Worm (Caenorhabditis elegans) whole organism, young adult: ENCODE measurements around the gene C01B9.4.

Source experiments
- F52B5.7 ChIP-seq: sonication (generic microtip); optimal IDR thresholded peaks from 2 replicates; lab custom pipeline; 2016; ENCODE audit warnings: mild to moderate bottlenecking, missing genetic modification characterization, missing compliant biosample characterization
- Y67H2A.10 ChIP-seq: fragments of 200-800 bp; sonication (Bioruptor generic); conservative IDR thresholded peaks from 2 replicates; pipeline ENCODE4 v1.3.6; 2022; ENCODE audit warnings: missing genetic modification reagents, missing genetic modification characterization, missing compliant biosample characterization
- atf-7 ChIP-seq: sonication (generic microtip); optimal IDR thresholded peaks from 2 replicates; lab custom pipeline; 2017; ENCODE audit warnings: mild to moderate bottlenecking, missing genetic modification characterization, missing compliant biosample characterization
- ceh-27 ChIP-seq: fragments of 200-800 bp; sonication (Bioruptor generic); optimal IDR thresholded peaks from 2 replicates; lab custom pipeline; 2018; ENCODE audit warnings: mild to moderate bottlenecking, missing genetic modification characterization, moderate library complexity, missing compliant biosample characterization
- ceh-91 ChIP-seq: fragments of 200-800 bp; sonication (Bioruptor generic); IDR thresholded peaks from 2 replicates; pipeline ENCODE4 v1.3.6; 2022; ENCODE audit warnings: missing genetic modification reagents, missing genetic modification characterization, missing compliant biosample characterization
- lin-35 ChIP-seq, 3 experiments: fragments of 150-350 bp in 2 of 3; sonication (generic microtip) in 1 of 3; optimal IDR thresholded peaks; 2 replicates each; lab custom pipeline; 2014 to 2018; ENCODE audit warnings: missing biosample characterization in 3 of 3, missing genetic modification characterization in 3 of 3, missing genetic modification reagents in 3 of 3
- lin-54 ChIP-seq: fragments of 200-800 bp; sonication (Bioruptor generic); optimal IDR thresholded peaks from 2 replicates; lab custom pipeline; 2018; ENCODE audit warnings: mild to moderate bottlenecking, missing genetic modification characterization, missing compliant biosample characterization
- pbrm-1 ChIP-seq: fragments of 200-800 bp; sonication (Bioruptor generic); IDR thresholded peaks from 2 replicates; pipeline ENCODE4 v1.3.6; 2022; ENCODE audit warnings: missing genetic modification reagents, missing genetic modification characterization, missing compliant biosample characterization
- pha-4 ChIP-seq: fragments of 150-350 bp; sonication (generic microtip); optimal IDR thresholded peaks from 2 replicates; lab custom pipeline; 2014; ENCODE audit warnings: missing biosample characterization, missing genetic modification reagents, missing genetic modification characterization
- repo-1 ChIP-seq: sonication (generic microtip); optimal IDR thresholded peaks from 2 replicates; lab custom pipeline; 2017; ENCODE audit warnings: mild to moderate bottlenecking, missing genetic modification characterization, missing compliant biosample characterization
- unc-62 ChIP-seq: fragments of 150-350 bp; optimal IDR thresholded peaks from 2 replicates; lab custom pipeline; 2014; ENCODE audit warnings: missing biosample characterization, missing genetic modification reagents, missing genetic modification characterization
- ztf-18 ChIP-seq: sonication (generic microtip); optimal IDR thresholded peaks from 2 replicates; lab custom pipeline; 2016; ENCODE audit warnings: missing genotype, mild to moderate bottlenecking, missing genetic modification characterization, missing compliant biosample characterization
- ztf-22 ChIP-seq: fragments of 200-800 bp; sonication (Bioruptor generic); optimal IDR thresholded peaks from 2 replicates; lab custom pipeline; 2018; ENCODE audit warnings: mild to moderate bottlenecking, missing genetic modification characterization, moderate library complexity, missing compliant biosample characterization
- ztf-25 ChIP-seq: fragments of 200-800 bp; sonication (Bioruptor generic); IDR thresholded peaks from 2 replicates; pipeline ENCODE4 v1.3.6; 2022; ENCODE audit warnings: missing genetic modification reagents, missing genetic modification characterization, missing compliant biosample characterization

ce11 chrII:13741449-13741848 lies 42.3 kb downstream of the C01B9.4 start, which contains the start of gene mig-14:
- TF ChIP-seq ztf-18 (tag; lab: Kevin White, UChicago), result no peak
- TF ChIP-seq ceh-91, result no peak
- no peak for TF ChIP-seq lin-35 (GFP tag; optimal IDR thresholded peaks at IDR 0.05; lab: Kevin White, UChicago)
- TF ChIP-seq ceh-27 (GFP tag; lab: Kevin White, UChicago), result no peak
- TF ChIP-seq atf-7 (tag; lab: Kevin White, UChicago), result no peak
- TF ChIP-seq pha-4 (tag; lab: Kevin White, UChicago), result no peak
- TF ChIP-seq ztf-25, result no peak
- TF ChIP-seq F52B5.7, result no peak
- no peak for TF ChIP-seq unc-62 (GFP tag; lab: Kevin White, UChicago)
- no peak for TF ChIP-seq pbrm-1
- no peak for TF ChIP-seq ztf-22 (GFP tag; lab: Kevin White, UChicago)
- no peak for TF ChIP-seq lin-54 (GFP tag; lab: Kevin White, UChicago)
- TF ChIP-seq repo-1, result no peak
- TF ChIP-seq Y67H2A.10 (GFP tag; lab: Robert Waterston, UW), result no peak
